Worm (Caenorhabditis elegans) whole organism, L1 larva: Measurements from ENCODE around the gene fbxa-104.

ENCODE experiments used
- ceh-63 ChIP-seq: fragments of 200-800 bp; sonication (Bioruptor generic); optimal IDR thresholded peaks from 2 replicates; lab custom pipeline; 2018; ENCODE audit warnings: mild to moderate bottlenecking, missing genetic modification characterization, missing compliant biosample characterization
- efl-1 ChIP-seq, 4 experiments: fragments of 150-350 bp; optimal IDR thresholded peaks in 3 of 4; peaks in 1 of 4; 1 replicate in 1 of 4; 2 replicates in 3 of 4; lab custom pipeline; 2014; ENCODE audit warnings: missing biosample characterization in 2 of 4, missing genetic modification characterization in 2 of 4, missing genetic modification reagents in 2 of 4
- efl-3 ChIP-seq: fragments of 200-800 bp; sonication (Bioruptor generic); optimal IDR thresholded peaks from 2 replicates; lab custom pipeline; 2018; ENCODE audit warnings: mild to moderate bottlenecking, missing genetic modification characterization, missing compliant biosample characterization
- elt-3 ChIP-seq, 6 experiments: fragments of 150-350 bp in 1 of 6; sonication (generic microtip); optimal IDR thresholded peaks; 2 replicates each; lab custom pipeline; 2017 to 2018; ENCODE audit warnings: missing biosample characterization in 6 of 6, missing genetic modification characterization in 6 of 6, inconsistent platforms in 1 of 6
- fkh-10 ChIP-seq: sonication (generic microtip); optimal IDR thresholded peaks from 2 replicates; lab custom pipeline; 2017; ENCODE audit warnings: missing biosample characterization, missing genetic modification reagents, missing genetic modification characterization
- fkh-8 ChIP-seq: sonication (generic microtip); optimal IDR thresholded peaks from 2 replicates; lab custom pipeline; 2016; ENCODE audit warnings: mild to moderate bottlenecking, missing genetic modification characterization, missing compliant biosample characterization
- nhr-47 ChIP-seq: sonication (generic microtip); optimal IDR thresholded peaks from 2 replicates; lab custom pipeline; 2016; ENCODE audit warnings: mild to moderate bottlenecking, missing genetic modification characterization, moderate library complexity, missing compliant biosample characterization

DNA sequence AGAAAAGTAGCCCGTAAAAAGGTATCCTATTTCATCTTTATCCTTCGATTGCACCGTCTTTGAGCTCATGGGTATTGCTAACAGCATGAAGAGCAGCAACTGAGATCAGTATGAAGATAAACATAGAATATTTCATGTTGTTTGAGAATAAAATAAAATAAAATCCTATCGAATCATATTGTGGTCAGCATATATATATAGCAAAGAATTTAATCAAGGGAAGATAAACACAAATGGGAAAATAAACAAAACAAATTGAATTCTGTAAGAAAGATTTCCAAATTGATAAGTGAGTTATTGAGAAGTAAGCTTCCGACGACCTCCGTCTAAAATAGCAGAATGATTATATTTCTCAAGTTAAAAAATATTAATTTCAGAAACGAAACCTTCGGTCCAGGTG lies 20.2 kb upstream of the fbxa-104 start, which contains the start of gene T26H5.10:
- no peak for TF ChIP-seq elt-3 (tag; optimal IDR thresholded peaks at IDR 0.05; lab: Kevin White, UChicago)
- no peak for TF ChIP-seq efl-1 (optimal IDR thresholded peaks at IDR 0.05; lab: Kevin White, UChicago)
- no peak for TF ChIP-seq efl-1 (GFP tag; optimal IDR thresholded peaks at IDR 0.05 in 1 of 2; lab: Kevin White, UChicago)
- no peak for TF ChIP-seq efl-3 (GFP tag; lab: Kevin White, UChicago)
- TF ChIP-seq ceh-63 (GFP tag; lab: Kevin White, UChicago): no peak
- no peak for TF ChIP-seq nhr-47 (tag; lab: Kevin White, UChicago)
- TF ChIP-seq fkh-8 (tag; lab: Kevin White, UChicago): no peak
- TF ChIP-seq fkh-10 (GFP tag; lab: Kevin White, UChicago): no peak
